Worm (Caenorhabditis elegans) whole organism, L4 larva: ENCODE data around the gene T05A7.13.

Experiments
- F37D6.2 ChIP-seq: sonication (generic microtip); optimal IDR thresholded peaks from 2 replicates; lab custom pipeline; 2016; ENCODE audit warnings: mild to moderate bottlenecking, missing genetic modification characterization, missing compliant biosample characterization
- F44E2.7 ChIP-seq: fragments of 200-800 bp; sonication (Bioruptor generic); IDR thresholded peaks from 2 replicates; pipeline ENCODE4 v2.1.2; 2022; ENCODE audit warnings: missing genetic modification characterization, missing compliant biosample characterization
- Y48G9A.11 ChIP-seq: fragments of 200-800 bp; sonication (Bioruptor generic); IDR thresholded peaks from 2 replicates; pipeline ENCODE4 v1.3.6; 2022; ENCODE audit warnings: missing genetic modification reagents, missing genetic modification characterization, missing compliant biosample characterization
- Y5F2A.4 ChIP-seq: fragments of 200-800 bp; sonication (Bioruptor generic); optimal IDR thresholded peaks from 2 replicates; lab custom pipeline; 2018; ENCODE audit warnings: mild to moderate bottlenecking, missing genetic modification characterization, missing compliant biosample characterization
- aha-1 ChIP-seq: fragments of 150-350 bp; peaks from one replicate; lab custom pipeline; 2014; ENCODE audit warnings: missing biosample characterization, missing genetic modification characterization
- aly-2 ChIP-seq: sonication (generic microtip); optimal IDR thresholded peaks from 2 replicates; lab custom pipeline; 2018; ENCODE audit warnings: missing biosample characterization, missing genetic modification characterization
- ceh-20 ChIP-seq: fragments of 200-800 bp; sonication (Bioruptor generic); IDR thresholded peaks from 2 replicates; pipeline ENCODE4 v1.3.6; 2022; ENCODE audit warnings: missing genetic modification reagents, missing genetic modification characterization, missing compliant biosample characterization
- ceh-44 ChIP-seq: fragments of 200-800 bp; sonication (Bioruptor generic); IDR thresholded peaks from 2 replicates; pipeline ENCODE4 v1.3.6; 2022; ENCODE audit warnings: missing genetic modification reagents, missing genetic modification characterization, missing compliant biosample characterization
- ceh-82 ChIP-seq: sonication (generic microtip); optimal IDR thresholded peaks from 2 replicates; lab custom pipeline; 2017; ENCODE audit warnings: missing biosample characterization, missing genetic modification characterization
- ctbp-1 ChIP-seq: fragments of 200-800 bp; sonication (Bioruptor generic); IDR thresholded peaks from 2 replicates; pipeline ENCODE4 v1.3.6; 2022; ENCODE audit warnings: missing genetic modification reagents, missing genetic modification characterization, missing compliant biosample characterization
- daf-12 ChIP-seq: fragments of 150-350 bp; optimal IDR thresholded peaks from 2 replicates; lab custom pipeline; 2014; ENCODE audit warnings: missing biosample characterization, missing genetic modification reagents, missing genetic modification characterization
- daf-16 ChIP-seq, 3 experiments: sonication (generic microtip); optimal IDR thresholded peaks; 2 replicates each; lab custom pipeline; 2016 to 2017; ENCODE audit warnings: missing genetic modification characterization in 3 of 3, missing genetic modification reagents in 3 of 3, mild to moderate bottlenecking in 2 of 3, missing compliant biosample characterization in 2 of 3, missing biosample characterization in 1 of 3, moderate library complexity in 1 of 3
- dmd-8 ChIP-seq: fragments of 200-800 bp; sonication (Bioruptor generic); IDR thresholded peaks from 2 replicates; pipeline ENCODE4 v1.3.6; 2022; ENCODE audit warnings: missing genetic modification characterization, missing compliant biosample characterization
- dmd-9 ChIP-seq: fragments of 200-800 bp; sonication (Bioruptor generic); IDR thresholded peaks from 2 replicates; pipeline ENCODE4 v1.3.6; 2022; ENCODE audit warnings: missing genetic modification reagents, missing genetic modification characterization, missing compliant biosample characterization
- dve-1 ChIP-seq: sonication (generic microtip); optimal IDR thresholded peaks from 2 replicates; lab custom pipeline; 2017; ENCODE audit warnings: antibody characterized with exemption, mild to moderate bottlenecking, missing genetic modification characterization, missing compliant biosample characterization; ENCODE audit not compliant: insufficient read depth
- egl-43 ChIP-seq: fragments of 200-800 bp; sonication (Bioruptor generic); IDR thresholded peaks from 2 replicates; pipeline ENCODE4 v1.3.6; 2022; ENCODE audit warnings: missing genetic modification reagents, missing genetic modification characterization, missing compliant biosample characterization
- hlh-11 ChIP-seq: fragments of 200-800 bp; sonication (Bioruptor generic); optimal IDR thresholded peaks from 2 replicates; lab custom pipeline; 2018; ENCODE audit warnings: mild to moderate bottlenecking, missing genetic modification characterization, missing compliant biosample characterization
- hmg-1.1 ChIP-seq: fragments of 200-800 bp; sonication (Bioruptor generic); IDR thresholded peaks from 2 replicates; pipeline ENCODE4 v1.3.6; 2022; ENCODE audit warnings: missing genetic modification reagents, missing genetic modification characterization, missing compliant biosample characterization
- jun-1 ChIP-seq: fragments of 150-350 bp; optimal IDR thresholded peaks from 2 replicates; lab custom pipeline; 2014; ENCODE audit warnings: missing biosample characterization, missing genetic modification reagents, missing genetic modification characterization
- lim-7 ChIP-seq: fragments of 200-800 bp; sonication (Bioruptor generic); IDR thresholded peaks from 2 replicates; pipeline ENCODE4 v1.3.6; 2022; ENCODE audit warnings: missing genetic modification characterization, missing compliant biosample characterization
- lin-1 ChIP-seq: fragments of 200-800 bp; sonication (Bioruptor generic); IDR thresholded peaks from 2 replicates; pipeline ENCODE4 v1.3.6; 2022; ENCODE audit warnings: missing genetic modification reagents, missing genetic modification characterization, missing compliant biosample characterization
- lin-38 ChIP-seq: fragments of 200-800 bp; sonication (Bioruptor generic); IDR thresholded peaks from 2 replicates; pipeline ENCODE4 v1.3.6; 2022; ENCODE audit warnings: missing genetic modification reagents, missing genetic modification characterization, missing compliant biosample characterization
- lin-39 ChIP-seq: fragments of 150-350 bp; optimal IDR thresholded peaks from 2 replicates; lab custom pipeline; 2014; ENCODE audit warnings: missing biosample characterization, missing genetic modification reagents, missing genetic modification characterization
- lsy-2 ChIP-seq, 2 experiments: fragments of 150-350 bp in 1 of 2; sonication (generic microtip) in 1 of 2; optimal IDR thresholded peaks; 2 replicates each; lab custom pipeline; 2014 to 2017; ENCODE audit warnings: missing biosample characterization in 2 of 2, missing genetic modification characterization in 2 of 2
- madf-5 ChIP-seq, 2 experiments: fragments of 200-800 bp; sonication (Bioruptor generic); IDR thresholded peaks; 2 replicates each; pipeline ENCODE4 v1.3.6; 2022; ENCODE audit warnings: missing compliant biosample characterization in 2 of 2, missing genetic modification characterization in 2 of 2
- madf-9 ChIP-seq: fragments of 200-800 bp; sonication (Bioruptor generic); conservative IDR thresholded peaks from 2 replicates; pipeline ENCODE4 v1.3.6; 2022; ENCODE audit warnings: missing genetic modification reagents, missing genetic modification characterization, missing compliant biosample characterization
- mdt-29 ChIP-seq: fragments of 200-800 bp; sonication (Bioruptor generic); IDR thresholded peaks from 2 replicates; pipeline ENCODE4 v1.3.6; 2022; ENCODE audit warnings: missing genetic modification reagents, missing genetic modification characterization, missing compliant biosample characterization
- mep-1 ChIP-seq: fragments of 150-350 bp; sonication (generic microtip); optimal IDR thresholded peaks from 3 replicates; lab custom pipeline; 2014; ENCODE audit warnings: missing biosample characterization, missing genetic modification characterization
- mes-2 ChIP-seq: sonication (generic microtip); optimal IDR thresholded peaks from 2 replicates; lab custom pipeline; 2016; ENCODE audit warnings: missing genotype, mild to moderate bottlenecking, missing genetic modification characterization, missing compliant biosample characterization; ENCODE audit not compliant: poor library complexity, severe bottlenecking
- mxl-2 ChIP-seq: fragments of 200-800 bp; sonication (Bioruptor generic); conservative IDR thresholded peaks from 2 replicates; pipeline ENCODE4 v1.3.6; 2022; ENCODE audit warnings: missing genetic modification reagents, missing genetic modification characterization, missing compliant biosample characterization
- nhr-11 ChIP-seq: fragments of 150-350 bp; optimal IDR thresholded peaks from 2 replicates; lab custom pipeline; 2014; ENCODE audit warnings: missing biosample characterization, missing genetic modification characterization
- nhr-41 ChIP-seq: fragments of 200-800 bp; sonication (Bioruptor generic); IDR thresholded peaks from 2 replicates; pipeline ENCODE4 v1.3.6; 2022; ENCODE audit warnings: missing genetic modification reagents, missing genetic modification characterization, missing compliant biosample characterization
- php-3 ChIP-seq: fragments of 200-800 bp; sonication (Bioruptor generic); IDR thresholded peaks from 2 replicates; pipeline ENCODE4 v1.3.6; 2022; ENCODE audit warnings: missing genetic modification reagents, missing genetic modification characterization, missing compliant biosample characterization
- rbr-2 ChIP-seq: sonication (generic microtip); optimal IDR thresholded peaks from 2 replicates; lab custom pipeline; 2016; ENCODE audit warnings: missing genotype, missing genetic modification characterization, missing compliant biosample characterization
- saeg-2 ChIP-seq: fragments of 200-800 bp; sonication (Bioruptor generic); IDR thresholded peaks from 2 replicates; pipeline ENCODE4 v1.3.6; 2022; ENCODE audit warnings: missing genetic modification reagents, missing genetic modification characterization, missing compliant biosample characterization
- snpc-4 ChIP-seq: fragments of 150-350 bp; optimal IDR thresholded peaks from 2 replicates; lab custom pipeline; 2014; ENCODE audit warnings: missing biosample characterization, missing genetic modification characterization
- spr-3 ChIP-seq: fragments of 200-800 bp; sonication (Bioruptor generic); optimal IDR thresholded peaks from 2 replicates; lab custom pipeline; 2018; ENCODE audit warnings: mild to moderate bottlenecking, missing genetic modification characterization, missing compliant biosample characterization
- tag-97 ChIP-seq: fragments of 200-800 bp; sonication (Bioruptor generic); IDR thresholded peaks from 2 replicates; pipeline ENCODE4 v1.3.6; 2022; ENCODE audit warnings: missing genetic modification characterization, missing compliant biosample characterization
- unc-130 ChIP-seq: sonication (generic microtip); optimal IDR thresholded peaks from 2 replicates; lab custom pipeline; 2016; ENCODE audit warnings: missing genetic modification reagents, missing genetic modification characterization, missing compliant biosample characterization
- unc-39 ChIP-seq: sonication (generic microtip); optimal IDR thresholded peaks from 2 replicates; lab custom pipeline; 2017; ENCODE audit warnings: missing biosample characterization, missing genetic modification characterization
- vab-7 ChIP-seq: fragments of 200-800 bp; sonication (Bioruptor generic); IDR thresholded peaks from 2 replicates; pipeline ENCODE4 v1.3.6; 2022; ENCODE audit warnings: missing genetic modification reagents, missing genetic modification characterization, missing compliant biosample characterization
- ztf-11 ChIP-seq: fragments of 150-350 bp; optimal IDR thresholded peaks from 2 replicates; lab custom pipeline; 2014; ENCODE audit warnings: missing biosample characterization, missing genetic modification characterization
- ztf-7 ChIP-seq: fragments of 150-350 bp; optimal IDR thresholded peaks from 2 replicates; lab custom pipeline; 2014; ENCODE audit warnings: missing biosample characterization, missing genetic modification characterization

The T05A7.13 gene

ce11 chrII:4672584-4673110 is 11.5 kb upstream of the T05A7.13 start, which contains the start of the genes clec-140 and hmg-11 (continued):
- TF ChIP-seq unc-130 (GFP tag; lab: Kevin White, UChicago) (no peak), tag-97 (no peak), rbr-2 (tag; lab: Kevin White, UChicago) (peak; percentile 51), mes-2 (no peak)
- TF ChIP-seq, all 104 proteins: peak for 15

- TF ChIP-seq daf-16 (GFP tag; optimal IDR thresholded peaks at IDR 0.05; lab: Kevin White, UChicago) (no peak), daf-16 (tag; optimal IDR thresholded peaks at IDR 0.05; lab: Kevin White, UChicago) (no peak), lin-39 (tag; lab: Kevin White, UChicago) (no peak), egl-43 (GFP tag; lab: Robert Waterston, UW) (no peak), lsy-2 (tag; optimal IDR thresholded peaks at IDR 0.05; lab: Kevin White, UChicago) (no peak), ceh-82 (tag; lab: Kevin White, UChicago) (no peak), lin-1 (GFP tag; lab: Robert Waterston, UW) (no peak), hmg-1.1 (GFP tag; lab: Robert Waterston, UW) (no peak), aly-2 (tag; lab: Kevin White, UChicago) (no peak)
Measured at ce11 chrII:4671692-4672091, 10.5 kb upstream of the T05A7.13 start, which contains the start of gene T05A7.6. T05A7.6 (minus strand) TSS chrII:4671792.

DNA sequence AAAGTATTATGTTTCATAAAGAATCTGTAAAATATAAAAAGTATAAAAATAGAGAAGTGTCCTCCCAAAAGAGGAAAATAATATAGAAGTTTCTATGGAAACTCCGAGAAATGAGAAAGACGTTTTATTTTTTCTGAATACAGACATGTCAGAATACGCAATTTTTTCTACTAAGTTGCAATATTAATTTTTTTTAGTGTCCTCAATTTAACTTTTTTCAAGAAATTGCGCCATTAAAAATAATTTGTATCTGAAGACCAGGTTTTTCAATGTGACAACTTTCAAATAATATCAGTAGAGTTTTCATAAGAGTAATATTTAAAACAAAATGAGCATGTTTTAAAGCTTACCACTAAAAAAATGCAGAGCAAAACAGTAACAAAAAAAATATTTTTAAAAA is 6.4 kb upstream of the T05A7.13 start, which contains the start of gene fut-5:
TSS of gene fut-5 (minus strand) at position 101 of the 400 bp plus-strand sequence.
- TF ChIP-seq aha-1 = peak; percentile 0
- no peak for TF ChIP-seq ceh-20

ce11 chrII:4665359-4665758 is 4.2 kb upstream of the T05A7.13 start, which contains the start of gene T05A7.11:
T05A7.11 (minus strand) TSS chrII:4665459.
- TF ChIP-seq nhr-11 (no peak), ceh-82 (tag; lab: Kevin White, UChicago) (no peak), saeg-2 (GFP tag; lab: Robert Waterston, UW) (no peak), madf-9 (no peak), snpc-4 (no peak), php-3 (GFP tag; lab: Robert Waterston, UW) (no peak), F44E2.7 (GFP tag; lab: Robert Waterston, UW) (no peak), ztf-11 (no peak), dmd-9 (GFP tag; lab: Robert Waterston, UW) (no peak), nhr-41 (GFP tag; lab: Robert Waterston, UW) (no peak), lsy-2 (tag; optimal IDR thresholded peaks at IDR 0.05; lab: Kevin White, UChicago) (no peak), hlh-11 (no peak), daf-12 (tag; lab: Kevin White, UChicago) (no peak), lin-38 (GFP tag; lab: Robert Waterston, UW) (no peak), spr-3 (no peak), vab-7 (no peak), ctbp-1 (GFP tag; lab: Robert Waterston, UW) (no peak), Y5F2A.4 (GFP tag; lab: Kevin White, UChicago) (no peak), Y48G9A.11 (no peak), dve-1 (tag; lab: Kevin White, UChicago) (no peak)
- TF ChIP-seq, all 104 proteins: peak for 0

ce11 chrII:4663186-4663585 is 2.0 kb upstream of the T05A7.13 start, which contains the start of gene T05A7.12:
T05A7.12 (minus strand) TSS chrII:4663286.
- TF ChIP-seq mep-1 (tag; lab: Kevin White, UChicago) = no peak
- TF ChIP-seq hlh-11 = no peak
- TF ChIP-seq mdt-29 (GFP tag; lab: Robert Waterston, UW) = no peak
- no peak for TF ChIP-seq ztf-7 (tag; lab: Kevin White, UChicago)
- TF ChIP-seq ctbp-1 (GFP tag; lab: Robert Waterston, UW) = no peak
- no peak for TF ChIP-seq daf-16 (GFP tag; optimal IDR thresholded peaks at IDR 0.05; lab: Kevin White, UChicago)
- no peak for TF ChIP-seq daf-16 (tag; optimal IDR thresholded peaks at IDR 0.05; lab: Kevin White, UChicago)
- no peak for TF ChIP-seq Y48G9A.11
- TF ChIP-seq unc-39 (tag; lab: Kevin White, UChicago) = no peak
- no peak for TF ChIP-seq lim-7 (GFP tag; lab: Robert Waterston, UW)
- no peak for TF ChIP-seq F37D6.2 (tag; lab: Kevin White, UChicago)
- no peak for TF ChIP-seq snpc-4
- no peak for TF ChIP-seq ceh-44 (GFP tag; lab: Robert Waterston, UW)
- no peak for TF ChIP-seq egl-43 (GFP tag; lab: Robert Waterston, UW)
- no peak for TF ChIP-seq jun-1 (tag; lab: Kevin White, UChicago)
- no peak for TF ChIP-seq mxl-2 (GFP tag; lab: Robert Waterston, UW)
- no peak for TF ChIP-seq dmd-8 (GFP tag; lab: Robert Waterston, UW)
- no peak for TF ChIP-seq madf-5 (GFP tag; IDR thresholded peaks at IDR 0.05; lab: Robert Waterston, UW)
- TF ChIP-seq, all 104 proteins: peak for 0
